Worm (Caenorhabditis elegans): Measurements from ENCODE around the gene ZK897.10.

DNA sequence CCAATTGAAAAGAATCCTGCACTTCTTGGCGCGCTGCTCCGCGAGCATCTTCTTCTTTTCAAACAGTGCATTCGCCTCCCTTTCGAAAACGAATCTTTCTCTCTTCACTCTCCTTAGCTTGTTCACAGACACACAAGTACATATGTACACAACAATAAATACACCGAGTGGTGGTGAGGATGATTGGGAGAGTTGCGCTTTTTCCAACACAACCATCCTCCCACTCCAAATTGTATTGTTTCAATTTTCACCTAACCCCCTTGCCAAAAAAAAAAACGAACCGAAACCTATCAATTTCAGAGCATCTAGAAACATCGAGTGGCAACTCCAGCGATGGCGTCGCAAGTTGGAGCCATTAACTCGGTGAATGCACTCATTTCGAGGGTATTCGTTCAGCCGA is 18.9 kb upstream of the ZK897.10 start, which contains the start of gene inx-6:
- no peak for TF ChIP-seq dao-5 (tag; optimal IDR thresholded peaks at IDR 0.05)
- no peak for TF ChIP-seq W03F9.2 (tag; optimal IDR thresholded peaks at IDR 0.05)
